Fruit fly (Drosophila melanogaster) whole organism, embryonic: ENCODE measurements around the gene Bhmt.

Experiments used
- Abd-B ChIP-seq: fragments of 200-800 bp; sonication (Bioruptor generic); optimal IDR thresholded peaks from 2 replicates; lab custom pipeline; 2018; ENCODE audit warnings: missing biosample characterization, mild to moderate bottlenecking, missing genetic modification characterization, moderate library complexity
- Atf6 ChIP-seq: fragments of 200-800 bp; sonication (Bioruptor generic); IDR thresholded peaks from 2 replicates; pipeline ENCODE4 v1.3.6; 2022; ENCODE audit warnings: missing biosample characterization, missing genetic modification characterization
- CG11560 ChIP-seq: fragments of 200-800 bp; sonication (Bioruptor generic); IDR thresholded peaks from 3 replicates; pipeline ENCODE4 v1.3.6; 2022; ENCODE audit warnings: missing biosample characterization, missing genetic modification characterization
- CG11695 ChIP-seq: fragments of 200-800 bp; sonication (Bioruptor generic); IDR thresholded peaks from 3 replicates; pipeline ENCODE4 v1.3.6; 2022; ENCODE audit warnings: missing biosample characterization, missing genetic modification characterization
- CG12236 ChIP-seq: fragments of 200-800 bp; sonication (Bioruptor generic); optimal IDR thresholded peaks from 2 replicates; lab custom pipeline; 2016; ENCODE audit warnings: missing biosample characterization, missing genetic modification characterization
- CG13775 ChIP-seq: fragments of 200-800 bp; sonication (Bioruptor generic); optimal IDR thresholded peaks from 3 replicates; lab custom pipeline; 2017; ENCODE audit warnings: missing biosample characterization, mild to moderate bottlenecking, missing genetic modification characterization
- CG15073 ChIP-seq: fragments of 200-800 bp; sonication (Bioruptor generic); optimal IDR thresholded peaks from 2 replicates; lab custom pipeline; 2016; ENCODE audit warnings: missing biosample characterization, missing genetic modification characterization
- CG1529 ChIP-seq: fragments of 200-800 bp; sonication (Bioruptor generic); optimal IDR thresholded peaks from 3 replicates; lab custom pipeline; 2018; ENCODE audit warnings: missing biosample characterization, missing genetic modification characterization
- CG15696 ChIP-seq: fragments of 200-800 bp; sonication (Bioruptor generic); optimal IDR thresholded peaks from 2 replicates; lab custom pipeline; 2019; ENCODE audit warnings: missing biosample characterization, mild to moderate bottlenecking, missing genetic modification characterization, moderate library complexity
- CG17829 ChIP-seq: fragments of 200-800 bp; optimal IDR thresholded peaks from 2 replicates; lab custom pipeline; 2019; ENCODE audit warnings: missing biosample characterization, mild to moderate bottlenecking, missing genetic modification characterization, moderate library complexity
- CG30431 ChIP-seq: fragments of 200-800 bp; sonication (Bioruptor generic); optimal IDR thresholded peaks from 2 replicates; lab custom pipeline; 2017; ENCODE audit warnings: missing biosample characterization, missing genetic modification characterization
- CG43689 ChIP-seq: fragments of 200-800 bp; sonication (Bioruptor generic); IDR thresholded peaks from 2 replicates; pipeline ENCODE4 v1.3.6; 2022; ENCODE audit warnings: missing biosample characterization, missing genetic modification characterization
- CG7357 ChIP-seq: fragments of 200-800 bp; sonication (Bioruptor generic); IDR thresholded peaks from 3 replicates; pipeline ENCODE4 v1.3.6; 2022; ENCODE audit warnings: missing biosample characterization, missing genetic modification characterization
- CG7556 ChIP-seq: fragments of 200-800 bp; sonication (Bioruptor generic); optimal IDR thresholded peaks from 2 replicates; lab custom pipeline; 2017; ENCODE audit warnings: missing biosample characterization, mild to moderate bottlenecking, missing genetic modification characterization
- CG8478 ChIP-seq: fragments of >200 bp; optimal IDR thresholded peaks from 2 replicates; lab custom pipeline; 2018
- CG8944 ChIP-seq: fragments of 200-800 bp; sonication (Bioruptor generic); optimal IDR thresholded peaks from 3 replicates; lab custom pipeline; 2016; ENCODE audit warnings: missing biosample characterization, missing genetic modification characterization
- CG9876 ChIP-seq: fragments of 200-800 bp; sonication (Bioruptor generic); optimal IDR thresholded peaks from 2 replicates; lab custom pipeline; 2016; ENCODE audit warnings: missing biosample characterization, missing genetic modification characterization
- CHES-1-like ChIP-seq: fragments of 200-800 bp; sonication (Bioruptor generic); optimal IDR thresholded peaks from 2 replicates; lab custom pipeline; 2016; ENCODE audit warnings: missing biosample characterization, missing genetic modification characterization
- Chrac-16 ChIP-seq: fragments of 200-800 bp; sonication (Bioruptor generic); optimal IDR thresholded peaks from 3 replicates; lab custom pipeline; 2016; ENCODE audit warnings: missing biosample characterization, missing genetic modification characterization
- CrebB ChIP-seq: fragments of 200-800 bp; sonication (Bioruptor generic); optimal IDR thresholded peaks from 3 replicates; lab custom pipeline; 2018; ENCODE audit warnings: missing biosample characterization, mild to moderate bottlenecking, missing genetic modification characterization
- Dll ChIP-seq: fragments of 200-800 bp; sonication (Bioruptor generic); IDR thresholded peaks from 4 replicates; pipeline ENCODE4 v1.3.6; 2022; ENCODE audit warnings: missing biosample characterization, missing genetic modification characterization; ENCODE audit not compliant: partially characterized antibody
- Doc2 ChIP-seq: fragments of 200-800 bp; sonication (Bioruptor generic); IDR thresholded peaks from 2 replicates; pipeline ENCODE4 v1.3.6; 2022; ENCODE audit warnings: missing biosample characterization, missing genetic modification characterization
- Fer3 ChIP-seq: fragments of 200-800 bp; sonication (Bioruptor generic); optimal IDR thresholded peaks from 2 replicates; lab custom pipeline; 2018; ENCODE audit warnings: missing biosample characterization, mild to moderate bottlenecking, missing genetic modification characterization, moderate library complexity
- Gug ChIP-seq: fragments of 200-800 bp; sonication (Bioruptor generic); IDR thresholded peaks from 4 replicates; pipeline ENCODE4 v1.3.6; 2022; ENCODE audit warnings: missing biosample characterization, missing genetic modification characterization
- HHEX ChIP-seq: fragments of 200-800 bp; sonication (Bioruptor generic); optimal IDR thresholded peaks from 3 replicates; lab custom pipeline; 2017; ENCODE audit warnings: missing biosample characterization, mild to moderate bottlenecking, missing genetic modification characterization, missing genetic modification reagents
- Hr78 ChIP-seq, 2 experiments: fragments of 200-800 bp in 1 of 2; fragments of >200 bp in 1 of 2; sonication (Bioruptor generic) in 1 of 2; optimal IDR thresholded peaks; 2 replicates each; lab custom pipeline; 2017 to 2019; ENCODE audit warnings: missing biosample characterization in 2 of 2, missing genetic modification characterization in 2 of 2, mild to moderate bottlenecking in 1 of 2, moderate library complexity in 1 of 2
- MBD-R2 ChIP-seq: fragments of 200-800 bp; sonication (Bioruptor generic); IDR thresholded peaks from 2 replicates; pipeline ENCODE4 v1.3.6; 2022; ENCODE audit warnings: missing biosample characterization, missing genetic modification characterization
- Optix ChIP-seq: fragments of 200-800 bp; sonication (Bioruptor generic); IDR thresholded peaks from 3 replicates; pipeline ENCODE4 v1.3.6; 2022; ENCODE audit warnings: missing biosample characterization, missing genetic modification characterization
- PHDP ChIP-seq: fragments of 200-800 bp; sonication (Bioruptor generic); optimal IDR thresholded peaks from 3 replicates; lab custom pipeline; 2018; ENCODE audit warnings: missing biosample characterization, mild to moderate bottlenecking, missing genetic modification characterization, moderate library complexity
- Ptx1 ChIP-seq: fragments of 200-800 bp; sonication (Bioruptor generic); IDR thresholded peaks from 2 replicates; pipeline ENCODE4 v1.3.6; 2022; ENCODE audit warnings: missing biosample characterization, missing genetic modification characterization
- Rfx ChIP-seq: fragments of 200-800 bp; sonication (Bioruptor generic); IDR thresholded peaks from 2 replicates; pipeline ENCODE4 v1.3.6; 2022; ENCODE audit warnings: missing biosample characterization, missing genetic modification characterization
- Rx ChIP-seq: fragments of 200-800 bp; sonication (Bioruptor generic); IDR thresholded peaks from 2 replicates; pipeline ENCODE4 v1.3.6; 2022; ENCODE audit warnings: missing biosample characterization, missing genetic modification characterization
- Sox100B ChIP-seq: fragments of 200-800 bp; sonication (Bioruptor generic); optimal IDR thresholded peaks from 3 replicates; lab custom pipeline; 2018; ENCODE audit warnings: missing biosample characterization, mild to moderate bottlenecking, missing genetic modification characterization
- Xrp1 ChIP-seq: fragments of 200-800 bp; sonication (Bioruptor generic); IDR thresholded peaks from 2 replicates; pipeline ENCODE4 v1.3.6; 2022; ENCODE audit warnings: missing biosample characterization, missing genetic modification characterization
- abd-A ChIP-seq: fragments of 200-800 bp; sonication (Bioruptor generic); optimal IDR thresholded peaks from 3 replicates; lab custom pipeline; 2019; ENCODE audit warnings: missing biosample characterization, mild to moderate bottlenecking, missing genetic modification characterization, moderate library complexity
- ap ChIP-seq: fragments of 200-800 bp; sonication (Bioruptor generic); IDR thresholded peaks from 2 replicates; pipeline ENCODE4 v1.3.6; 2022; ENCODE audit warnings: missing biosample characterization, missing genetic modification characterization
- cato ChIP-seq: fragments of 200-800 bp; sonication (Bioruptor generic); optimal IDR thresholded peaks from 2 replicates; lab custom pipeline; 2016; ENCODE audit warnings: missing biosample characterization, missing genetic modification characterization, borderline replicate concordance
- croc ChIP-seq: fragments of 200-800 bp; sonication (Bioruptor generic); conservative IDR thresholded peaks from 3 replicates; pipeline ENCODE4 v1.3.6; 2022; ENCODE audit warnings: missing biosample characterization, missing genetic modification characterization
- crp ChIP-seq, 2 experiments: fragments of 200-800 bp; sonication (Bioruptor generic); optimal IDR thresholded peaks; 2 replicates in 1 of 2; 3 replicates in 1 of 2; lab custom pipeline; 2017; ENCODE audit warnings: missing biosample characterization in 2 of 2, missing genetic modification characterization in 2 of 2, mild to moderate bottlenecking in 1 of 2, moderate library complexity in 1 of 2
- disco-r ChIP-seq: fragments of 200-800 bp; sonication (Bioruptor generic); optimal IDR thresholded peaks from 2 replicates; lab custom pipeline; 2016; ENCODE audit warnings: missing biosample characterization, missing genetic modification characterization
- en ChIP-seq: fragments of 200-800 bp; sonication (Bioruptor generic); optimal IDR thresholded peaks from 2 replicates; lab custom pipeline; 2016; ENCODE audit warnings: missing biosample characterization, missing genetic modification characterization
- eyg ChIP-seq: fragments of 200-800 bp; sonication (Bioruptor generic); optimal IDR thresholded peaks from 3 replicates; lab custom pipeline; 2016; ENCODE audit warnings: missing biosample characterization, missing genetic modification characterization
- gt ChIP-seq: fragments of 200-800 bp; sonication (Bioruptor generic); IDR thresholded peaks from 2 replicates; pipeline ENCODE4 v1.3.6; 2022; ENCODE audit warnings: missing biosample characterization, missing genetic modification characterization
- hth ChIP-seq: fragments of >200 bp; optimal IDR thresholded peaks from 2 replicates; lab custom pipeline; 2017; ENCODE audit warnings: inconsistent platforms
- luna ChIP-seq: fragments of 200-800 bp; sonication (Bioruptor generic); optimal IDR thresholded peaks from 2 replicates; lab custom pipeline; 2016; ENCODE audit warnings: missing biosample characterization, missing genetic modification characterization
- onecut ChIP-seq: fragments of 200-800 bp; sonication (Bioruptor generic); IDR thresholded peaks from 2 replicates; pipeline ENCODE4 v1.3.6; 2022; ENCODE audit warnings: missing biosample characterization, missing genetic modification characterization
- p53 ChIP-seq: fragments of 200-800 bp; sonication (Bioruptor generic); optimal IDR thresholded peaks from 2 replicates; lab custom pipeline; 2016; ENCODE audit warnings: missing biosample characterization, missing genetic modification characterization
- pita ChIP-seq: fragments of 200-800 bp; sonication (Bioruptor generic); optimal IDR thresholded peaks from 2 replicates; lab custom pipeline; 2017; ENCODE audit warnings: missing biosample characterization, mild to moderate bottlenecking, missing genetic modification characterization
- scrt ChIP-seq: fragments of 200-800 bp; sonication (Bioruptor generic); optimal IDR thresholded peaks from 2 replicates; lab custom pipeline; 2018; ENCODE audit warnings: missing biosample characterization, mild to moderate bottlenecking, missing genetic modification characterization, moderate library complexity
- sima ChIP-seq: fragments of 200-800 bp; sonication (Bioruptor generic); optimal IDR thresholded peaks from 2 replicates; lab custom pipeline; 2016; ENCODE audit warnings: missing biosample characterization, missing genetic modification characterization
- tap ChIP-seq: fragments of 200-800 bp; optimal IDR thresholded peaks from 3 replicates; lab custom pipeline; 2019; ENCODE audit warnings: missing biosample characterization, mild to moderate bottlenecking, missing genetic modification characterization, moderate library complexity

Bhmt gene

dm6 chr2L:18946636-18947514, 10.2 kb downstream of the Bhmt start (continued):
- TF ChIP-seq Xrp1, result peak; percentile 51; the same call in 1 of the 2 replicates
- TF ChIP-seq CG15073 (GFP tag; lab: Kevin White, UChicago), result no peak
- peak; percentile 21 for TF ChIP-seq CG7556 (GFP tag; lab: Kevin White, UChicago)
- TF ChIP-seq luna (GFP tag; lab: Kevin White, UChicago), result no peak
- TF ChIP-seq CG17829 (tag; lab: Kevin White, UChicago), result peak; percentile 69
- TF ChIP-seq disco-r, result no peak
- TF ChIP-seq Chrac-16 (GFP tag; lab: Kevin White, UChicago), result no peak
- no peak for TF ChIP-seq CG9876 (GFP tag; lab: Kevin White, UChicago)
- TF ChIP-seq pita (GFP tag; lab: Kevin White, UChicago), result no peak
- TF ChIP-seq ap (GFP tag; lab: Robert Waterston, UW), result no peak
- TF ChIP-seq CG15696 (tag; lab: Kevin White, UChicago), result peak; percentile 59
- TF ChIP-seq Gug, result no peak
- TF ChIP-seq Ptx1 (GFP tag; lab: Robert Waterston, UW), result 0 out of 2 replicates have a peak, but pooled peaks have one; percentile 17
- TF ChIP-seq Dll (GFP tag; lab: Robert Waterston, UW), result no peak
- TF ChIP-seq Rx (GFP tag; lab: Robert Waterston, UW), result no peak
- no peak for TF ChIP-seq Abd-B (GFP tag; lab: Kevin White, UChicago)
- TF ChIP-seq croc (GFP tag; lab: Robert Waterston, UW), result no peak
- no peak for TF ChIP-seq CrebB
- TF ChIP-seq crp (GFP tag; optimal IDR thresholded peaks at IDR 0.05; lab: Kevin White, UChicago), result no peak
- no peak for TF ChIP-seq CG1529 (GFP tag; lab: Kevin White, UChicago)
- TF ChIP-seq sima (GFP tag; lab: Kevin White, UChicago), result no peak
- TF ChIP-seq HHEX (GFP tag; lab: Kevin White, UChicago), result no peak
- peak; percentile 3 for TF ChIP-seq Sox100B (GFP tag; lab: Kevin White, UChicago)
- no peak for TF ChIP-seq CG11560 (tag; lab: Robert Waterston, UW)
- TF ChIP-seq p53, result no peak
- no peak for TF ChIP-seq CG12236 (GFP tag; lab: Kevin White, UChicago)
- no peak for TF ChIP-seq gt (GFP tag; lab: Robert Waterston, UW)
- no peak for TF ChIP-seq scrt
- no peak for TF ChIP-seq eyg (GFP tag; lab: Kevin White, UChicago)
- no peak for TF ChIP-seq Rfx
- peak; percentile 41 for TF ChIP-seq CG13775 (GFP tag; lab: Kevin White, UChicago)
- no peak for TF ChIP-seq Fer3 (tag; lab: Kevin White, UChicago)
- TF ChIP-seq CG43689 (GFP tag; lab: Robert Waterston, UW), result no peak
- TF ChIP-seq Hr78 (GFP tag; optimal IDR thresholded peaks at IDR 0.05; lab: Kevin White, UChicago), result no peak
- no peak for TF ChIP-seq CG11695 (GFP tag; lab: Robert Waterston, UW)
- no peak for TF ChIP-seq CG30431
- TF ChIP-seq tap (tag; lab: Kevin White, UChicago), result peak; percentile 37
- no peak for TF ChIP-seq cato (GFP tag; lab: Kevin White, UChicago)
- TF ChIP-seq PHDP, result peak; percentile 26
- TF ChIP-seq onecut (GFP tag; lab: Robert Waterston, UW), result no peak
- no peak for TF ChIP-seq en
- no peak for TF ChIP-seq MBD-R2
- no peak for TF ChIP-seq Optix
- no peak for TF ChIP-seq hth (lab: Kevin White, UChicago)
- TF ChIP-seq CHES-1-like, result no peak
- TF ChIP-seq Doc2 (GFP tag; lab: Robert Waterston, UW), result no peak
- TF ChIP-seq abd-A (tag; lab: Kevin White, UChicago), result no peak
- no peak for TF ChIP-seq CG8944 (GFP tag; lab: Kevin White, UChicago)
- TF ChIP-seq CG7357, result no peak
- TF ChIP-seq Atf6 (GFP tag; lab: Robert Waterston, UW), result no peak
- TF ChIP-seq CG8478 (lab: Kevin White, UChicago), result no peak
